Fruit fly (Drosophila melanogaster): ENCODE measurements around the gene P5cr-2.

The P5cr-2 gene

DNA sequence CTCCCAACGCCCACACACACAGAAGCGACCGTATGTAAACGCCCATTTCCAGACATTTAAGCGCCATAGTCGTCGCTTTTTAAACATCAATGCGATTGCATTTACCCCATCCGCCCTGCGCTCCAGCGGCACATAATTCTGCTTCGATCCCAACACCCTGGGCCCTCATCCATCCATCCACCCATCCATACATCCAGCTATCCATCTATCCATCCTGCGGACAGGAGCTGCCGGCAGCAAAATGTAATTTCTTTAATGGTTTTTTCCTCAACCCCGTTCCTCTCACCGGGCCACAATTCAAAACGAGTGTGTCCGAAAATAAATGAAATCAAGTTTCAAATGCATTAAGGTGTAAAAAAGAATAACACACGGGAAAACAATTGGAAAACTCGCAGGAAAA lies 15.4 kb downstream of the P5cr-2 start:
- no peak for TF ChIP-seq CG9705 (GFP tag; optimal IDR thresholded peaks at IDR 0.05)
- no peak for TF ChIP-seq Myc (optimal IDR thresholded peaks at IDR 0.05)
- no peak for TF ChIP-seq OdsH (GFP tag; optimal IDR thresholded peaks at IDR 0.05)
- TF ChIP-seq fru (GFP tag; optimal IDR thresholded peaks at IDR 0.05), result no peak
- TF ChIP-seq Rel (GFP tag; optimal IDR thresholded peaks at IDR 0.05), result no peak
- TF ChIP-seq Rel (tag; optimal IDR thresholded peaks at IDR 0.05), result no peak
- TF ChIP-seq brk (GFP tag; optimal IDR thresholded peaks at IDR 0.05), result no peak
- TF ChIP-seq CrebA (GFP tag; optimal IDR thresholded peaks at IDR 0.05; ENCODE audit: borderline replicate concordance), result no peak

- TF ChIP-seq sage (GFP tag; optimal IDR thresholded peaks at IDR 0.05), result no peak
- no peak for TF ChIP-seq CG9705 (GFP tag; optimal IDR thresholded peaks at IDR 0.05)
- TF ChIP-seq sv (GFP tag; optimal IDR thresholded peaks at IDR 0.05), result peak; percentile 24
Observed at dm6 chr3R:17550827-17551468, 16.3 kb downstream of the P5cr-2 start.

- TF ChIP-seq dl (GFP tag; optimal IDR thresholded peaks at IDR 0.05; ENCODE audit: insufficient read depth in 1 of 2, partially characterized antibody in 2 of 2) (peak in 1 of 2 experiments; percentile 6), CG32264 (GFP tag; optimal IDR thresholded peaks at IDR 0.05) (no peak), GATAd (GFP tag; optimal IDR thresholded peaks at IDR 0.05) (no peak), Abd-B (GFP tag; optimal IDR thresholded peaks at IDR 0.05) (no peak)
Observed at dm6 chr3R:17557487-17557886, 22.9 kb downstream of the P5cr-2 start.

DNA sequence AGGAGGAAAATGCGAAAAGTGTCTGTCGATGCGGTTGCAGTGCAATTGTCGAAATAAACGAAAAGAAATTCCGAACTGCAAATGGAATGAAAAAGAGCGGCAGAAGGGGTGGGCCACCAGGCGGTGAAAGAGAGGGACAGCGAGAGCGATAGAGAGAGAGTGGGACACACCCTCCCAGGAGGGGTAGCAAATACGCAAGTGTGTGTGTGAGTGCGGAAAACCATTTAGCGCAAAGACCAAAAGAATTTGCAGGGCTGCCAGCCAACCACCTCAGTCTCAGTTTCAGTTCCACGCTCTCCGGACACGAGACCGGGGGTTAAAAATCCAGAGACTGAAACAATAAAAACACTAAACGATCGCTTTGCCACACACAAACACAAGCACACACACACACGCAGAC lies 24.0 kb downstream of the P5cr-2 start, which contains the start of gene Hmx:
Gene Hmx, plus strand, starts transcription at position 301 of the 400 bp plus-strand sequence.
- TF ChIP-seq GATAd (GFP tag; optimal IDR thresholded peaks at IDR 0.05) (no peak), Dfd (GFP tag; optimal IDR thresholded peaks at IDR 0.05) (peak; percentile 17)

DNA sequence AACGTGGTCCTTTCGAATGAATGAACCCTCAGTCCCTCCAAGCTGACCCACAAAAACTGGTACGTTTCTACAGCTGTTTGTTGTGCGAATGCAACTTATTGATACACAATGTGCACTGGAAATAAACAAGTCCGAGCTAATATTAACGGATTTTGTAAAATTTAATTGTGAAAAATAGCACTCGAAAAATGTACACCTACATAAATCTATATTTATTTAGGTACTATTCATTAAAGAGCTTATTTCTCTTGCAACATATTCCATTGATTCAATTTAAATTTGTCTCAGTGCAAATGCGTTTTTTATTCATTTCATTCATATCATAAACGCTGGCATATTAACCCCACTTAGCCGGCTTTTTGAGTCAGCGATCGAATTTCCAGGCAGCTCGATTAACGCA lies 26.6 kb downstream of the P5cr-2 start:
- no peak for TF ChIP-seq Dfd (GFP tag; optimal IDR thresholded peaks at IDR 0.05)
- no peak for TF ChIP-seq woc (GFP tag; optimal IDR thresholded peaks at IDR 0.05)
- TF ChIP-seq lola (GFP tag; optimal IDR thresholded peaks at IDR 0.05), result no peak
- TF ChIP-seq fru (GFP tag; optimal IDR thresholded peaks at IDR 0.05), result peak; percentile 13
- no peak for TF ChIP-seq dsf (GFP tag; optimal IDR thresholded peaks at IDR 0.05; ENCODE audit: borderline replicate concordance)
- TF ChIP-seq Hr78 (GFP tag; optimal IDR thresholded peaks at IDR 0.05), result no peak
- peak in 1 of 2 experiments; percentile 23 for TF ChIP-seq foxo (GFP tag; optimal IDR thresholded peaks at IDR 0.05)
- TF ChIP-seq N (GFP tag; optimal IDR thresholded peaks at IDR 0.05), result no peak
- peak; percentile 14 for TF ChIP-seq rgr (GFP tag; optimal IDR thresholded peaks at IDR 0.05)
- TF ChIP-seq dmrt93B (GFP tag; optimal IDR thresholded peaks at IDR 0.05), result no peak
- TF ChIP-seq Dif (GFP tag; optimal IDR thresholded peaks at IDR 0.05; ENCODE audit: partially characterized antibody), result no peak
- no peak for TF ChIP-seq dl (GFP tag; optimal IDR thresholded peaks at IDR 0.05; ENCODE audit: insufficient read depth in 1 of 2, partially characterized antibody in 2 of 2)
- peak; percentile 13 for TF ChIP-seq h (GFP tag; optimal IDR thresholded peaks at IDR 0.05)
- TF ChIP-seq HLH106 (tag; optimal IDR thresholded peaks at IDR 0.05), result peak; percentile 3

- TF ChIP-seq Hr78 (GFP tag; optimal IDR thresholded peaks at IDR 0.05) (no peak), CG32264 (GFP tag; optimal IDR thresholded peaks at IDR 0.05) (no peak), CG9705 (GFP tag; optimal IDR thresholded peaks at IDR 0.05) (no peak), Myc (optimal IDR thresholded peaks at IDR 0.05) (no peak), jim (GFP tag; optimal IDR thresholded peaks at IDR 0.05) (no peak), sage (GFP tag; optimal IDR thresholded peaks at IDR 0.05) (no peak), h (GFP tag; optimal IDR thresholded peaks at IDR 0.05) (no peak), N (GFP tag; optimal IDR thresholded peaks at IDR 0.05) (no peak)
Observed at dm6 chr3R:17564837-17565236, 30.2 kb downstream of the P5cr-2 start.

Data from whole organism, wandering third instar larva.